Fruit fly (Drosophila melanogaster) whole organism, embryonic: ENCODE measurements around the gene CG5805.
A peak's percentile ranks its signal among the peaks of the same experiment; 100 is the strongest.

Source experiments
- Ada2b ChIP-seq: fragments of 200-800 bp; sonication (Bioruptor generic); IDR thresholded peaks from 2 replicates; pipeline ENCODE4 v1.3.6; 2022; ENCODE audit warnings: missing biosample characterization, missing genetic modification characterization
- Antp ChIP-seq: fragments of 200-800 bp; sonication (Bioruptor generic); optimal IDR thresholded peaks from 3 replicates; lab custom pipeline; 2016; ENCODE audit warnings: missing biosample characterization, missing genetic modification characterization
- Atf6 ChIP-seq: fragments of 200-800 bp; sonication (Bioruptor generic); IDR thresholded peaks from 2 replicates; pipeline ENCODE4 v1.3.6; 2022; ENCODE audit warnings: missing biosample characterization, missing genetic modification characterization
- CG10366 ChIP-seq: fragments of 200-800 bp; sonication (Bioruptor generic); IDR thresholded peaks from 2 replicates; pipeline ENCODE4 v1.3.6; 2022; ENCODE audit warnings: missing biosample characterization, missing genetic modification characterization
- CG12071 ChIP-seq: fragments of 200-800 bp; sonication (Bioruptor generic); optimal IDR thresholded peaks from 3 replicates; lab custom pipeline; 2018; ENCODE audit warnings: missing biosample characterization, mild to moderate bottlenecking, missing genetic modification characterization
- CG12104 ChIP-seq: fragments of 200-800 bp; sonication (Bioruptor generic); optimal IDR thresholded peaks from 3 replicates; lab custom pipeline; 2016; ENCODE audit warnings: missing biosample characterization, missing genetic modification characterization
- CG12219 ChIP-seq: fragments of 200-800 bp; sonication (Bioruptor generic); optimal IDR thresholded peaks from 3 replicates; lab custom pipeline; 2018; ENCODE audit warnings: missing biosample characterization, mild to moderate bottlenecking, missing genetic modification characterization
- CG12769 ChIP-seq: fragments of 200-800 bp; sonication (Bioruptor generic); optimal IDR thresholded peaks from 2 replicates; lab custom pipeline; 2019; ENCODE audit warnings: missing biosample characterization, mild to moderate bottlenecking, missing genetic modification characterization, moderate library complexity
- CG13287 ChIP-seq: fragments of 200-800 bp; sonication (Bioruptor generic); IDR thresholded peaks from 2 replicates; pipeline ENCODE4 v1.3.6; 2022; ENCODE audit warnings: missing biosample characterization, missing genetic modification characterization; ENCODE audit not compliant: partially characterized antibody
- CG14860 ChIP-seq: fragments of 200-800 bp; sonication (Bioruptor generic); IDR thresholded peaks from 3 replicates; pipeline ENCODE4 v1.3.6; 2022; ENCODE audit warnings: missing biosample characterization, missing genetic modification characterization; ENCODE audit not compliant: partially characterized antibody
- CG16813 ChIP-seq: fragments of 200-800 bp; sonication (Bioruptor generic); IDR thresholded peaks from 3 replicates; pipeline ENCODE4 v1.3.6; 2022; ENCODE audit warnings: missing biosample characterization, missing genetic modification characterization; ENCODE audit not compliant: partially characterized antibody
- CG30431 ChIP-seq: fragments of 200-800 bp; sonication (Bioruptor generic); optimal IDR thresholded peaks from 2 replicates; lab custom pipeline; 2017; ENCODE audit warnings: missing biosample characterization, missing genetic modification characterization
- CG34376 ChIP-seq: fragments of 200-800 bp; sonication (Bioruptor generic); optimal IDR thresholded peaks from 2 replicates; lab custom pipeline; 2018; ENCODE audit warnings: missing biosample characterization, mild to moderate bottlenecking, missing genetic modification characterization
- CG4617 ChIP-seq: fragments of 200-800 bp; sonication (Bioruptor generic); optimal IDR thresholded peaks from 3 replicates; lab custom pipeline; 2016; ENCODE audit warnings: missing biosample characterization, missing genetic modification characterization, borderline replicate concordance
- CG5953 ChIP-seq: fragments of 200-800 bp; sonication (Bioruptor generic); IDR thresholded peaks from 2 replicates; pipeline ENCODE4 v1.3.6; 2022; ENCODE audit warnings: missing biosample characterization, missing genetic modification characterization
- CG6654 ChIP-seq: fragments of 200-800 bp; sonication (Bioruptor generic); optimal IDR thresholded peaks from 2 replicates; lab custom pipeline; 2017; ENCODE audit warnings: missing biosample characterization, mild to moderate bottlenecking, missing genetic modification characterization
- CG8281 ChIP-seq: fragments of 200-800 bp; sonication (Bioruptor generic); optimal IDR thresholded peaks from 2 replicates; lab custom pipeline; 2018; ENCODE audit warnings: missing biosample characterization, mild to moderate bottlenecking, missing genetic modification characterization, moderate library complexity
- CG9797 ChIP-seq: fragments of 200-800 bp; sonication (Bioruptor generic); optimal IDR thresholded peaks from 3 replicates; lab custom pipeline; 2018; ENCODE audit warnings: missing biosample characterization, mild to moderate bottlenecking, missing genetic modification characterization
- CG9817 ChIP-seq: fragments of 200-800 bp; sonication (Bioruptor generic); optimal IDR thresholded peaks from 2 replicates; lab custom pipeline; 2018; ENCODE audit warnings: missing biosample characterization, mild to moderate bottlenecking, missing genetic modification characterization, moderate library complexity
- CkIIα-i1 ChIP-seq: fragments of 200-800 bp; sonication (Bioruptor generic); IDR thresholded peaks from 2 replicates; pipeline ENCODE4 v1.3.6; 2022; ENCODE audit warnings: missing biosample characterization, missing genetic modification characterization
- D19A ChIP-seq: fragments of 200-800 bp; optimal IDR thresholded peaks from 3 replicates; lab custom pipeline; 2019; ENCODE audit warnings: missing biosample characterization, mild to moderate bottlenecking, missing genetic modification characterization, moderate library complexity
- E2f2 ChIP-seq: fragments of 200-800 bp; sonication (Bioruptor generic); IDR thresholded peaks from 2 replicates; pipeline ENCODE4 v1.3.6; 2022; ENCODE audit warnings: missing biosample characterization, missing genetic modification characterization
- Elba2 ChIP-seq: fragments of 200-800 bp; sonication (Bioruptor generic); optimal IDR thresholded peaks from 3 replicates; lab custom pipeline; 2016; ENCODE audit warnings: missing biosample characterization, missing genetic modification characterization
- Hmx ChIP-seq: fragments of 200-800 bp; sonication (Bioruptor generic); optimal IDR thresholded peaks from 2 replicates; lab custom pipeline; 2016; ENCODE audit warnings: missing biosample characterization, missing genetic modification characterization
- Hr3 ChIP-seq: fragments of 200-800 bp; sonication (Bioruptor generic); optimal IDR thresholded peaks from 3 replicates; lab custom pipeline; 2016; ENCODE audit warnings: missing biosample characterization, missing genetic modification characterization
- Hr51 ChIP-seq, 2 experiments: fragments of 200-800 bp; sonication (Bioruptor generic); optimal IDR thresholded peaks; 2 replicates in 1 of 2; 3 replicates in 1 of 2; lab custom pipeline; 2016 to 2018; ENCODE audit warnings: missing biosample characterization in 2 of 2, missing genetic modification characterization in 2 of 2, mild to moderate bottlenecking in 1 of 2, moderate library complexity in 1 of 2
- Kr ChIP-seq: fragments of 200-800 bp; sonication (Bioruptor generic); optimal IDR thresholded peaks from 2 replicates; lab custom pipeline; 2017; ENCODE audit warnings: missing biosample characterization, mild to moderate bottlenecking, missing genetic modification characterization
- Nf-YA ChIP-seq: fragments of 200-800 bp; sonication (Bioruptor generic); IDR thresholded peaks from 2 replicates; pipeline ENCODE4 v1.3.6; 2022; ENCODE audit warnings: missing biosample characterization, missing genetic modification characterization
- Pdp1 ChIP-seq, 2 experiments: fragments of 200-800 bp; sonication (Bioruptor generic); optimal IDR thresholded peaks; 3 replicates each; lab custom pipeline; 2016; ENCODE audit warnings: missing biosample characterization in 2 of 2, missing genetic modification characterization in 2 of 2, mild to moderate bottlenecking in 1 of 2, moderate library complexity in 1 of 2
- TFAM ChIP-seq: fragments of 200-800 bp; sonication (Bioruptor generic); optimal IDR thresholded peaks from 2 replicates; lab custom pipeline; 2017; ENCODE audit warnings: missing biosample characterization, missing genetic modification characterization, inconsistent platforms
- Tbp ChIP-seq: fragments of >200 bp; optimal IDR thresholded peaks from 2 replicates; lab custom pipeline; 2018; ENCODE audit warnings: missing biosample characterization, missing genetic modification characterization
- Usf ChIP-seq: fragments of 200-800 bp; sonication (Bioruptor generic); optimal IDR thresholded peaks from 2 replicates; lab custom pipeline; 2017; ENCODE audit warnings: missing genotype, missing biosample characterization, missing genetic modification characterization
- al ChIP-seq: fragments of 200-800 bp; sonication (Bioruptor generic); IDR thresholded peaks from 2 replicates; pipeline ENCODE4 v1.3.6; 2022; ENCODE audit warnings: missing biosample characterization, missing genetic modification characterization
- ase ChIP-seq: fragments of 200-800 bp; sonication (Bioruptor generic); IDR thresholded peaks from 3 replicates; pipeline ENCODE4 v1.3.6; 2022; ENCODE audit warnings: missing biosample characterization, missing genetic modification characterization
- chif ChIP-seq, 2 experiments: fragments of 200-800 bp; sonication (Bioruptor generic); optimal IDR thresholded peaks; 3 replicates each; lab custom pipeline; 2016; ENCODE audit warnings: missing biosample characterization in 2 of 2, missing genetic modification characterization in 2 of 2
- fd64A ChIP-seq: fragments of 200-800 bp; sonication (Bioruptor generic); optimal IDR thresholded peaks from 3 replicates; lab custom pipeline; 2018; ENCODE audit warnings: missing biosample characterization, mild to moderate bottlenecking, missing genetic modification characterization
- fd96Cb ChIP-seq: fragments of 200-800 bp; sonication (Bioruptor generic); optimal IDR thresholded peaks from 2 replicates; lab custom pipeline; 2018; ENCODE audit warnings: missing biosample characterization, mild to moderate bottlenecking, missing genetic modification characterization, moderate library complexity
- jing ChIP-seq: fragments of 200-800 bp; sonication (Bioruptor generic); optimal IDR thresholded peaks from 2 replicates; lab custom pipeline; 2018; ENCODE audit warnings: missing biosample characterization, mild to moderate bottlenecking, missing genetic modification characterization
- klu ChIP-seq: fragments of 200-800 bp; sonication (Bioruptor generic); IDR thresholded peaks from 2 replicates; pipeline ENCODE4 v1.3.6; 2022; ENCODE audit warnings: missing biosample characterization, missing genetic modification characterization
- lab ChIP-seq: fragments of 200-800 bp; sonication (Bioruptor generic); optimal IDR thresholded peaks from 3 replicates; lab custom pipeline; 2017; ENCODE audit warnings: missing biosample characterization, missing genetic modification characterization, mild to moderate bottlenecking, moderate library complexity, missing genetic modification reagents
- lmd ChIP-seq: fragments of 200-800 bp; sonication (Bioruptor generic); IDR thresholded peaks from 2 replicates; pipeline ENCODE4 v1.3.6; 2022; ENCODE audit warnings: missing biosample characterization, missing genetic modification characterization
- sc ChIP-seq, 3 experiments: fragments of >200 bp in 2 of 3; fragments of 200-800 bp in 1 of 3; sonication (Bioruptor generic) in 1 of 3; optimal IDR thresholded peaks; 2 replicates in 2 of 3; 3 replicates in 1 of 3; lab custom pipeline; 2017; ENCODE audit warnings: mild to moderate bottlenecking in 1 of 3, missing biosample characterization in 1 of 3, missing genetic modification characterization in 1 of 3, missing genetic modification reagents in 1 of 3
- sd ChIP-seq: fragments of 200-800 bp; sonication (Bioruptor generic); optimal IDR thresholded peaks from 3 replicates; lab custom pipeline; 2018; ENCODE audit warnings: missing biosample characterization, mild to moderate bottlenecking, missing genetic modification characterization, moderate library complexity
- shn ChIP-seq: fragments of 200-800 bp; sonication (Bioruptor generic); optimal IDR thresholded peaks from 3 replicates; lab custom pipeline; 2016; ENCODE audit warnings: missing biosample characterization, missing genetic modification characterization
- slou ChIP-seq: fragments of 200-800 bp; sonication (Bioruptor generic); optimal IDR thresholded peaks from 3 replicates; lab custom pipeline; 2016; ENCODE audit warnings: missing biosample characterization, missing genetic modification characterization
- twi ChIP-seq: fragments of 200-800 bp; optimal IDR thresholded peaks from 2 replicates; lab custom pipeline; 2019; ENCODE audit warnings: missing biosample characterization, mild to moderate bottlenecking, missing genetic modification characterization, moderate library complexity
- unc-4 ChIP-seq: fragments of 200-800 bp; sonication (Bioruptor generic); IDR thresholded peaks from 2 replicates; pipeline ENCODE4 v1.3.6; 2022; ENCODE audit warnings: missing biosample characterization, missing genetic modification characterization; ENCODE audit not compliant: partially characterized antibody
- wor ChIP-seq: fragments of 200-800 bp; sonication (Bioruptor generic); IDR thresholded peaks from 2 replicates; pipeline ENCODE4 v1.3.6; 2022; ENCODE audit warnings: missing biosample characterization, missing genetic modification characterization
- zen ChIP-seq: fragments of 200-800 bp; sonication (Bioruptor generic); optimal IDR thresholded peaks from 3 replicates; lab custom pipeline; 2018; ENCODE audit warnings: missing biosample characterization, mild to moderate bottlenecking, missing genetic modification characterization, moderate library complexity
- zfh2 ChIP-seq: fragments of 200-800 bp; sonication (Bioruptor generic); optimal IDR thresholded peaks from 2 replicates; lab custom pipeline; 2016; ENCODE audit warnings: missing biosample characterization, missing genetic modification characterization

Gene CG5805

dm6 chr3R:24753561-24754027 lies 33.6 kb downstream of the CG5805 start, which contains the start of gene asp (continued):
- no peak for TF ChIP-seq lab (GFP tag; lab: Kevin White, UChicago)
- no peak for TF ChIP-seq al (GFP tag; lab: Robert Waterston, UW)
- no peak for TF ChIP-seq TFAM (GFP tag; lab: Kevin White, UChicago)
- TF ChIP-seq CkIIα-i1 (GFP tag; lab: Robert Waterston, UW): no peak
- peak; percentile 89 for TF ChIP-seq CG13287
- TF ChIP-seq Antp (GFP tag; lab: Kevin White, UChicago): no peak
- TF ChIP-seq CG16813: peak; percentile 89
- TF ChIP-seq jing (GFP tag; lab: Kevin White, UChicago): no peak
- 0 out of 2 replicates have a peak, but pooled peaks have one; percentile 10 for TF ChIP-seq Ada2b (GFP tag; lab: Robert Waterston, UW)
- TF ChIP-seq slou (GFP tag; lab: Kevin White, UChicago): no peak
- no peak for TF ChIP-seq CG6654 (GFP tag; lab: Kevin White, UChicago)
- TF ChIP-seq sd (tag; lab: Kevin White, UChicago): no peak
- TF ChIP-seq CG30431: no peak
- TF ChIP-seq Nf-YA (GFP tag; lab: Robert Waterston, UW): no peak
- no peak for TF ChIP-seq CG8281 (tag; lab: Kevin White, UChicago)
- no peak for TF ChIP-seq CG10366 (GFP tag; lab: Robert Waterston, UW)
- TF ChIP-seq Hmx: no peak
- TF ChIP-seq CG12769: no peak
- peak; percentile 94 for TF ChIP-seq CG14860 (GFP tag; lab: Robert Waterston, UW)
- peak; percentile 30 for TF ChIP-seq Hr3 (GFP tag; lab: Kevin White, UChicago)
- no peak for TF ChIP-seq Atf6 (GFP tag; lab: Robert Waterston, UW)
- TF ChIP-seq CG34376 (GFP tag; lab: Kevin White, UChicago): no peak
- TF ChIP-seq sc (optimal IDR thresholded peaks at IDR 0.05; lab: Kevin White, UChicago): no peak
- no peak for TF ChIP-seq sc (GFP tag; optimal IDR thresholded peaks at IDR 0.05; lab: Kevin White, UChicago)
- peak; percentile 98 for TF ChIP-seq E2f2 (GFP tag; lab: Robert Waterston, UW)
- TF ChIP-seq twi (tag; lab: Kevin White, UChicago): no peak
- TF ChIP-seq fd64A (GFP tag; lab: Kevin White, UChicago): no peak
- no peak for TF ChIP-seq CG9817 (tag; lab: Kevin White, UChicago)
- TF ChIP-seq ase (GFP tag; lab: Robert Waterston, UW): no peak
- peak; percentile 76 for TF ChIP-seq unc-4 (GFP tag; lab: Robert Waterston, UW)
- no peak for TF ChIP-seq zen
- no peak for TF ChIP-seq CG12071 (GFP tag; lab: Kevin White, UChicago)
- no peak for TF ChIP-seq Hr51 (GFP tag; optimal IDR thresholded peaks at IDR 0.05; lab: Kevin White, UChicago)
- TF ChIP-seq shn: no peak
- TF ChIP-seq CG9797: peak; percentile 59
- TF ChIP-seq Elba2 (GFP tag; lab: Kevin White, UChicago): no peak
- no peak for TF ChIP-seq D19A (tag; lab: Kevin White, UChicago)
- TF ChIP-seq Usf (GFP tag; lab: Kevin White, UChicago): no peak
- no peak for TF ChIP-seq Tbp
- TF ChIP-seq wor: no peak
- no peak for TF ChIP-seq Kr
- no peak for TF ChIP-seq chif (GFP tag; optimal IDR thresholded peaks at IDR 0.05; lab: Kevin White, UChicago)
- TF ChIP-seq lmd: peak; percentile 26; the same call in 1 of the 2 replicates
- no peak for TF ChIP-seq zfh2 (GFP tag; lab: Kevin White, UChicago)
- no peak for TF ChIP-seq fd96Cb (tag; lab: Kevin White, UChicago)
- TF ChIP-seq CG12104 (GFP tag; lab: Kevin White, UChicago): no peak
- no peak for TF ChIP-seq CG4617 (GFP tag; lab: Kevin White, UChicago)
- no peak for TF ChIP-seq Pdp1 (GFP tag; optimal IDR thresholded peaks at IDR 0.05; lab: Kevin White, UChicago)
- TF ChIP-seq CG5953 (GFP tag; lab: Robert Waterston, UW): no peak
- TF ChIP-seq CG12219: no peak
- TF ChIP-seq klu (GFP tag; lab: Robert Waterston, UW): no peak
